Worm (Caenorhabditis elegans) whole organism, L4 larva: ENCODE data around the gene clec-24.
A peak's percentile ranks its signal among the peaks of the same experiment; 100 is the strongest.

Source experiments
- F26F4.8 ChIP-seq: fragments of 200-800 bp; sonication (Bioruptor generic); conservative IDR thresholded peaks from 2 replicates; pipeline ENCODE4 v1.3.6; 2022; ENCODE audit warnings: missing genetic modification characterization, missing compliant biosample characterization
- ZK546.5 ChIP-seq, 2 experiments: sonication (generic microtip); optimal IDR thresholded peaks; 2 replicates each; lab custom pipeline; 2017; ENCODE audit warnings: missing biosample characterization in 2 of 2, missing genetic modification characterization in 2 of 2
- aha-1 ChIP-seq: fragments of 150-350 bp; peaks from one replicate; lab custom pipeline; 2014; ENCODE audit warnings: missing biosample characterization, missing genetic modification characterization
- ama-1 ChIP-seq: fragments of 150-350 bp; optimal IDR thresholded peaks from 2 replicates; lab custom pipeline; 2014; ENCODE audit warnings: inconsistent platforms, mixed read lengths
- ceh-28 ChIP-seq: fragments of 150-350 bp; optimal IDR thresholded peaks from 2 replicates; lab custom pipeline; 2014; ENCODE audit warnings: missing biosample characterization, missing genetic modification reagents, missing genetic modification characterization
- ceh-32 ChIP-seq: sonication (generic microtip); optimal IDR thresholded peaks from 2 replicates; lab custom pipeline; 2016; ENCODE audit warnings: mild to moderate bottlenecking, missing genetic modification characterization, missing compliant biosample characterization; ENCODE audit not compliant: poor library complexity
- ceh-62 ChIP-seq: sonication (generic microtip); optimal IDR thresholded peaks from 2 replicates; lab custom pipeline; 2017; ENCODE audit warnings: missing biosample characterization, missing genetic modification characterization
- ceh-82 ChIP-seq: sonication (generic microtip); optimal IDR thresholded peaks from 2 replicates; lab custom pipeline; 2017; ENCODE audit warnings: missing biosample characterization, missing genetic modification characterization
- daf-12 ChIP-seq: fragments of 150-350 bp; optimal IDR thresholded peaks from 2 replicates; lab custom pipeline; 2014; ENCODE audit warnings: missing biosample characterization, missing genetic modification reagents, missing genetic modification characterization
- daf-16 ChIP-seq, 3 experiments: sonication (generic microtip); optimal IDR thresholded peaks; 2 replicates each; lab custom pipeline; 2016 to 2017; ENCODE audit warnings: missing genetic modification characterization in 3 of 3, missing genetic modification reagents in 3 of 3, mild to moderate bottlenecking in 2 of 3, missing compliant biosample characterization in 2 of 3, missing biosample characterization in 1 of 3, moderate library complexity in 1 of 3
- daf-8 ChIP-seq: fragments of 200-800 bp; sonication (Bioruptor generic); IDR thresholded peaks from 2 replicates; pipeline ENCODE4 v1.3.6; 2022; ENCODE audit warnings: missing genetic modification characterization, missing compliant biosample characterization
- dmd-6 ChIP-seq: fragments of 200-800 bp; sonication (Bioruptor generic); IDR thresholded peaks from 2 replicates; pipeline ENCODE4 v1.3.6; 2022; ENCODE audit warnings: missing genetic modification reagents, missing genetic modification characterization, missing compliant biosample characterization
- dmd-8 ChIP-seq: fragments of 200-800 bp; sonication (Bioruptor generic); IDR thresholded peaks from 2 replicates; pipeline ENCODE4 v1.3.6; 2022; ENCODE audit warnings: missing genetic modification characterization, missing compliant biosample characterization
- fos-1 ChIP-seq: fragments of 150-350 bp; optimal IDR thresholded peaks from 2 replicates; lab custom pipeline; 2014; ENCODE audit warnings: missing biosample characterization, missing genetic modification characterization
- gei-8 ChIP-seq: fragments of 200-800 bp; sonication (Bioruptor generic); optimal IDR thresholded peaks from 2 replicates; lab custom pipeline; 2018; ENCODE audit warnings: mild to moderate bottlenecking, missing genetic modification characterization, missing compliant biosample characterization
- hlh-11 ChIP-seq: fragments of 200-800 bp; sonication (Bioruptor generic); optimal IDR thresholded peaks from 2 replicates; lab custom pipeline; 2018; ENCODE audit warnings: mild to moderate bottlenecking, missing genetic modification characterization, missing compliant biosample characterization
- hlh-30 ChIP-seq: sonication (generic microtip); optimal IDR thresholded peaks from 2 replicates; lab custom pipeline; 2017; ENCODE audit warnings: antibody characterized with exemption, mild to moderate bottlenecking, missing genetic modification characterization, missing compliant biosample characterization; ENCODE audit not compliant: insufficient read depth
- lin-1 ChIP-seq: fragments of 200-800 bp; sonication (Bioruptor generic); IDR thresholded peaks from 2 replicates; pipeline ENCODE4 v1.3.6; 2022; ENCODE audit warnings: missing genetic modification reagents, missing genetic modification characterization, missing compliant biosample characterization
- lin-13 ChIP-seq: fragments of 150-350 bp; optimal IDR thresholded peaks from 2 replicates; lab custom pipeline; 2014; ENCODE audit warnings: missing biosample characterization, missing genetic modification reagents, missing genetic modification characterization
- lsy-2 ChIP-seq, 2 experiments: fragments of 150-350 bp in 1 of 2; sonication (generic microtip) in 1 of 2; optimal IDR thresholded peaks; 2 replicates each; lab custom pipeline; 2014 to 2017; ENCODE audit warnings: missing biosample characterization in 2 of 2, missing genetic modification characterization in 2 of 2
- madf-5 ChIP-seq, 2 experiments: fragments of 200-800 bp; sonication (Bioruptor generic); IDR thresholded peaks; 2 replicates each; pipeline ENCODE4 v1.3.6; 2022; ENCODE audit warnings: missing compliant biosample characterization in 2 of 2, missing genetic modification characterization in 2 of 2
- mdl-1 ChIP-seq, 2 experiments: fragments of 150-350 bp in 1 of 2; sonication (generic microtip) in 1 of 2; optimal IDR thresholded peaks; 2 replicates each; lab custom pipeline; 2014 to 2017; ENCODE audit warnings: missing biosample characterization in 2 of 2, missing genetic modification characterization in 2 of 2
- mep-1 ChIP-seq: fragments of 150-350 bp; sonication (generic microtip); optimal IDR thresholded peaks from 3 replicates; lab custom pipeline; 2014; ENCODE audit warnings: missing biosample characterization, missing genetic modification characterization
- mes-2 ChIP-seq: sonication (generic microtip); optimal IDR thresholded peaks from 2 replicates; lab custom pipeline; 2016; ENCODE audit warnings: missing genotype, mild to moderate bottlenecking, missing genetic modification characterization, missing compliant biosample characterization; ENCODE audit not compliant: poor library complexity, severe bottlenecking
- mxl-2 ChIP-seq: fragments of 200-800 bp; sonication (Bioruptor generic); conservative IDR thresholded peaks from 2 replicates; pipeline ENCODE4 v1.3.6; 2022; ENCODE audit warnings: missing genetic modification reagents, missing genetic modification characterization, missing compliant biosample characterization
- mxl-3 ChIP-seq: fragments of 200-800 bp; sonication (Bioruptor generic); optimal IDR thresholded peaks from 2 replicates; lab custom pipeline; 2018; ENCODE audit warnings: mild to moderate bottlenecking, missing genetic modification characterization, missing compliant biosample characterization
- nhr-28 ChIP-seq: fragments of 150-350 bp; optimal IDR thresholded peaks from 2 replicates; lab custom pipeline; 2014; ENCODE audit warnings: missing biosample characterization, missing genetic modification characterization
- pqm-1 ChIP-seq: sonication (generic microtip); optimal IDR thresholded peaks from 2 replicates; lab custom pipeline; 2017; ENCODE audit warnings: missing biosample characterization, missing genetic modification characterization
- snpc-1.2 ChIP-seq: fragments of 200-800 bp; sonication (Bioruptor generic); IDR thresholded peaks from 2 replicates; pipeline ENCODE4 v1.3.6; 2022; ENCODE audit warnings: missing genetic modification reagents, missing genetic modification characterization, missing compliant biosample characterization
- snpc-4 ChIP-seq: fragments of 150-350 bp; optimal IDR thresholded peaks from 2 replicates; lab custom pipeline; 2014; ENCODE audit warnings: missing biosample characterization, missing genetic modification characterization
- unc-62 ChIP-seq, 3 experiments: fragments of 150-350 bp in 1 of 3; sonication (generic microtip); optimal IDR thresholded peaks in 2 of 3; peaks in 1 of 3; 1 replicate in 1 of 3; 2 replicates in 2 of 3; lab custom pipeline; 2014 to 2017; ENCODE audit warnings: missing biosample characterization in 3 of 3, missing genetic modification characterization in 3 of 3, missing genetic modification reagents in 3 of 3, missing genotype in 1 of 3
- zag-1 ChIP-seq: fragments of 150-350 bp; optimal IDR thresholded peaks from 2 replicates; lab custom pipeline; 2014; ENCODE audit warnings: missing biosample characterization, missing genetic modification characterization
- ztf-11 ChIP-seq: fragments of 150-350 bp; optimal IDR thresholded peaks from 2 replicates; lab custom pipeline; 2014; ENCODE audit warnings: missing biosample characterization, missing genetic modification characterization
- ztf-7 ChIP-seq: fragments of 150-350 bp; optimal IDR thresholded peaks from 2 replicates; lab custom pipeline; 2014; ENCODE audit warnings: missing biosample characterization, missing genetic modification characterization

The clec-24 gene

ce11 chrV:16861719-16862118 is at the start of gene clec-24, which contains the start of gene clec-32:
Gene clec-24, plus strand, starts transcription at chrV:16862012.
Gene clec-32, minus strand, starts transcription at chrV:16861819.
- no peak for TF ChIP-seq mep-1 (tag; lab: Kevin White, UChicago)
- TF ChIP-seq fos-1 (tag; lab: Kevin White, UChicago) = no peak
- no peak for TF ChIP-seq lin-13 (GFP tag; lab: Kevin White, UChicago)
- TF ChIP-seq dmd-8 (GFP tag; lab: Robert Waterston, UW) = no peak
- no peak for TF ChIP-seq ceh-28 (tag; lab: Kevin White, UChicago)
- no peak for TF ChIP-seq ZK546.5 (tag; optimal IDR thresholded peaks at IDR 0.05; lab: Kevin White, UChicago)
- TF ChIP-seq lin-1 (GFP tag; lab: Robert Waterston, UW) = no peak
- TF ChIP-seq zag-1 (tag; lab: Kevin White, UChicago) = no peak
- TF ChIP-seq daf-12 = no peak
- TF ChIP-seq ceh-82 (tag; lab: Kevin White, UChicago) = no peak
- no peak for TF ChIP-seq mxl-2 (GFP tag; lab: Robert Waterston, UW)
- TF ChIP-seq hlh-11 (tag; lab: Kevin White, UChicago) = no peak
- no peak for TF ChIP-seq ztf-7
- no peak for TF ChIP-seq snpc-4 (tag; lab: Kevin White, UChicago)
- TF ChIP-seq unc-62 (GFP tag; optimal IDR thresholded peaks at IDR 0.05 in 1 of 2; lab: Kevin White, UChicago) = no peak
- no peak for TF ChIP-seq unc-62 (tag; optimal IDR thresholded peaks at IDR 0.05; lab: Kevin White, UChicago)
- no peak for TF ChIP-seq dmd-6 (GFP tag; lab: Robert Waterston, UW)
- no peak for TF ChIP-seq snpc-1.2

DNA sequence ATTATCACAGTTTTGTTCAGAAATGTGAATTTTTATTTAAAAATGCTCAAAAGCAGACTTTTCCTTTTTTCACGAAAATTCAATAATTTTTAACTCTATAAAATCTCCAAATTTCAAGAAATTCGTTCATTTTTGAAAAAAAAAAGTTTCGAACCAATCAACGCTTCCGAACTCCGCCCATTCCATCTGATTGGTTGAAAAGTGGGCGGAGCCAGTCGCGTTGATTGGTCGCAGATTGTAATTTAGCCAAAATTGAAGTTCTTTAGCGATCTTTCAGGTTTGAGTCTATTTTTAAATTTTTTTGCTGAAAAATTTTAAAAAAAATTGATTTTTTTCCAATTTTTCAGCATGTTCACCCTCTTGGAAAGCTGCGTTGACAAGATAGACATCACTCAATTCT is 49.4 kb upstream of the clec-24 start:
- no peak for TF ChIP-seq ztf-11 (tag; lab: Kevin White, UChicago)
- no peak for TF ChIP-seq snpc-1.2
- TF ChIP-seq F26F4.8 (GFP tag; lab: Robert Waterston, UW) = no peak

DNA sequence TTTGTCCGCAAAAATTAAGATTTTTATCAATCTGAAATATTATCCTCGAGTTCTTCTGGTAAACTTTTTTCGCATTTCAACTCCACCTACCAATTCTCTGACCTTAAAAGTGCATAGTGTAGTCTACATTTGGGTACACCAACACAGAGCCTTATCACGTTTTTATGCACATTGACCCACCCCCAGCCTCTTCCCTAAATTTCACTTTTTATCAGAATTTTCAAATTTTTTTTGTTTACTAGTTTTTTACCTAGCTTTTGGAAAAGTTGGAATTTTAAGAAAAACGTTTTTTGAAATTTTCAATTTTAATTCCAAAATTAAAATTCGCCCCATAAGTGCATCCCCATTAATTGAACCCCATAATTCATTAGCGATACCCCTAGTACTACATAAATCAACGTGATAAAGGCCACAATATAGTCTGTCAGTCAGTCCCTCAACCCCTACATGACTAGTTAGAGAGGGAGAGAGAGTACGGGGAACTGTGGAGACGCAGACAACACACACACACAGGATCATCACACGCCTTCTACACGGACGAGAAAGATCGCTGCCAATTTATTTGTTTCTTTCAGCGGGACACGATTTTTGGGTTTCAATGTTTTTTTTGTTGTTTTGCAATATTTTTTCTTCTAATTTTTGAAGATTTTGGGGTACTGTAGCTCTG is 47.1 kb upstream of the clec-24 start:
- TF ChIP-seq ceh-62 (tag; lab: Kevin White, UChicago) (no peak), unc-62 (GFP tag; optimal IDR thresholded peaks at IDR 0.05 in 1 of 2; lab: Kevin White, UChicago) (peak in 1 of 2 experiments; percentile 90), unc-62 (tag; optimal IDR thresholded peaks at IDR 0.05; lab: Kevin White, UChicago) (no peak), mxl-3 (peak; percentile 41), ama-1 (lab: Kevin White, UChicago) (no peak), daf-16 (GFP tag; optimal IDR thresholded peaks at IDR 0.05; lab: Kevin White, UChicago) (no peak), daf-16 (tag; optimal IDR thresholded peaks at IDR 0.05; lab: Kevin White, UChicago) (peak; percentile 59), gei-8 (GFP tag; lab: Kevin White, UChicago) (peak; percentile 31), pqm-1 (tag; lab: Kevin White, UChicago) (peak; percentile 32), lsy-2 (tag; optimal IDR thresholded peaks at IDR 0.05; lab: Kevin White, UChicago) (peak in 1 of 2 experiments; percentile 11), daf-8 (no peak), nhr-28 (peak; percentile 62), hlh-30 (tag; lab: Kevin White, UChicago) (peak; percentile 57), hlh-11 (tag; lab: Kevin White, UChicago) (peak; percentile 23), mes-2 (tag; lab: Kevin White, UChicago) (peak; percentile 28), ceh-32 (tag; lab: Kevin White, UChicago) (no peak), mdl-1 (tag; optimal IDR thresholded peaks at IDR 0.05; lab: Kevin White, UChicago) (peak in 1 of 2 experiments; percentile 28)
- TF ChIP-seq, all 104 proteins: peak for 11

DNA sequence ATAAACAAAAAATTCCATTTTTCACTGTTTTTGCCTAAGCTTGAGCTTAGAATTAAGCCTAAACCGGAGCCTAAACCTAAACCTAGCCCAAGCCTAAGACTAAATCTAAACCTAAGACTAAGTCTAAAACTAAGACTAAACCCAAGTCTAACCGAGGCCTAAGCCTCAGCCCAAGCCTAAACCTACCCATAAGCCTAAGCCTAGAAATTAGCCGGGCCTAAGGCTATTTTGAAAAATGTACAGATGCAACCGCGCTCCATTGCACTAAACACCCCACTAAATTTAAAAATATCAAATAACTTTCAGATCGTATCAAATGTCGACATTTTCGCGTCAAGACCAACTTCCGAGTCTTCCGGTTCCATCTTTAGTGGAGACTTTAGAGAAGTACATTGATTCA is 46.6 kb upstream of the clec-24 start, which contains the start of gene T20B3.1:
Gene T20B3.1, plus strand, starts transcription at position 301 of the 400 bp plus-strand sequence.
- TF ChIP-seq madf-5 (GFP tag; IDR thresholded peaks at IDR 0.05; lab: Robert Waterston, UW) = no peak
- TF ChIP-seq aha-1 = peak; percentile 22
- TF ChIP-seq, all 104 proteins: peak for 1
